Fruit fly (Drosophila melanogaster) whole organism, larva: ENCODE data around the gene elgi.

Experiments used
- noc ChIP-seq: fragments of 200-800 bp; sonication (Bioruptor generic); optimal IDR thresholded peaks from 3 replicates; lab custom pipeline; 2019; ENCODE audit warnings: missing biosample characterization, mild to moderate bottlenecking, missing genetic modification characterization, moderate library complexity

The elgi gene

dm6 chr3L:15976758-15977157, 20.4 kb downstream of the elgi start, which contains the start of gene CG17029:
CG17029 (plus strand) TSS chr3L:15976870.
- no peak for TF ChIP-seq noc (tag; lab: Kevin White, UChicago)

- TF ChIP-seq noc (tag; lab: Kevin White, UChicago): peak; percentile 20
Measured at dm6 chr3L:15977565-15977964, 21.2 kb downstream of the elgi start.

dm6 chr3L:15978224-15978623, 21.9 kb downstream of the elgi start, which contains the start of gene CG17028:
CG17028 (plus strand) TSS chr3L:15978524.
- TF ChIP-seq noc (tag; lab: Kevin White, UChicago): no peak

- no peak for TF ChIP-seq noc (tag; lab: Kevin White, UChicago)
Measured at dm6 chr3L:15979240-15979639, 22.9 kb downstream of the elgi start.

dm6 chr3L:15979912-15980311, 23.6 kb downstream of the elgi start, which contains the start of gene CG17027:
CG17027 (plus strand) TSS chr3L:15980100.
- TF ChIP-seq noc (tag; lab: Kevin White, UChicago): peak; percentile 39

dm6 chr3L:15981403-15981802, 25.1 kb downstream of the elgi start:
- no peak for TF ChIP-seq noc (tag; lab: Kevin White, UChicago)

- TF ChIP-seq noc (tag; lab: Kevin White, UChicago): no peak
Measured at dm6 chr3L:15982148-15982547, 25.8 kb downstream of the elgi start.

- TF ChIP-seq noc (tag; lab: Kevin White, UChicago): peak; percentile 98
Measured at dm6 chr3L:15982783-15983432, 26.6 kb downstream of the elgi start, which contains the start of the genes brm and Arl1. brm (minus strand) TSS chr3L:15982869. Arl1 (plus strand) TSS chr3L:15983135.

- no peak for TF ChIP-seq noc (tag; lab: Kevin White, UChicago)
Measured at dm6 chr3L:15987635-15988034, 31.3 kb downstream of the elgi start, which contains the start of gene PolD1. PolD1 (minus strand) TSS chr3L:15987815.

- TF ChIP-seq noc (tag; lab: Kevin White, UChicago): no peak
Measured at dm6 chr3L:15988039-15988546, 31.7 kb downstream of the elgi start, which contains the start of gene Hip14. Hip14 (plus strand) TSS chr3L:15988236.

dm6 chr3L:15996019-15996418, 39.7 kb downstream of the elgi start:
- TF ChIP-seq noc (tag; lab: Kevin White, UChicago): no peak

- no peak for TF ChIP-seq noc (tag; lab: Kevin White, UChicago)
Measured at dm6 chr3L:15998217-15998616, 41.9 kb downstream of the elgi start.

dm6 chr3L:15999358-16000005, 43.1 kb downstream of the elgi start:
- TF ChIP-seq noc (tag; lab: Kevin White, UChicago): peak; percentile 52

- TF ChIP-seq noc (tag; lab: Kevin White, UChicago): peak; percentile 98
Measured at dm6 chr3L:16001164-16001679, 44.9 kb downstream of the elgi start.

- no peak for TF ChIP-seq noc (tag; lab: Kevin White, UChicago)
Measured at dm6 chr3L:16002116-16002716, 45.9 kb downstream of the elgi start.
